Fruit fly (Drosophila melanogaster) whole organism, adult: Measurements from ENCODE around the gene CG31898.

ENCODE experiments used
- CG11617 ChIP-seq: fragments of 200-800 bp; sonication (Bioruptor generic); optimal IDR thresholded peaks from 2 replicates; lab custom pipeline; 2017; ENCODE audit warnings: mild to moderate bottlenecking, missing biosample characterization, missing genetic modification reagents, missing genetic modification characterization
- CG12768 ChIP-seq: fragments of 200-800 bp; sonication (Bioruptor generic); optimal IDR thresholded peaks from 2 replicates; lab custom pipeline; 2017; ENCODE audit warnings: missing biosample characterization, missing genetic modification characterization, mild to moderate bottlenecking, moderate library complexity, missing genetic modification reagents
- CG14711 ChIP-seq: fragments of 200-800 bp; sonication (Bioruptor generic); optimal IDR thresholded peaks from 2 replicates; lab custom pipeline; 2018; ENCODE audit warnings: missing biosample characterization, mild to moderate bottlenecking, missing genetic modification characterization, moderate library complexity
- CG1620 ChIP-seq: fragments of 200-800 bp; sonication (Bioruptor generic); optimal IDR thresholded peaks from 2 replicates; lab custom pipeline; 2016; ENCODE audit warnings: missing biosample characterization, missing genetic modification characterization
- CG33017 ChIP-seq: fragments of 200-800 bp; sonication (Bioruptor generic); optimal IDR thresholded peaks from 2 replicates; lab custom pipeline; 2018; ENCODE audit warnings: missing biosample characterization, mild to moderate bottlenecking, missing genetic modification characterization, moderate library complexity
- CG5204 ChIP-seq: fragments of 200-800 bp; sonication (Bioruptor generic); optimal IDR thresholded peaks from 2 replicates; lab custom pipeline; 2016; ENCODE audit warnings: missing biosample characterization, missing genetic modification characterization
- CG7045 ChIP-seq: fragments of 200-800 bp; sonication (Bioruptor generic); optimal IDR thresholded peaks from 2 replicates; lab custom pipeline; 2017; ENCODE audit warnings: missing biosample characterization, mild to moderate bottlenecking, missing genetic modification characterization
- CG7101 ChIP-seq: fragments of 200-800 bp; sonication (Bioruptor generic); optimal IDR thresholded peaks from 2 replicates; lab custom pipeline; 2018; ENCODE audit warnings: missing biosample characterization, mild to moderate bottlenecking, missing genetic modification characterization, moderate library complexity
- Clk ChIP-seq: fragments of 200-800 bp; sonication (Bioruptor generic); optimal IDR thresholded peaks from 2 replicates; lab custom pipeline; 2017; ENCODE audit warnings: missing biosample characterization, missing genetic modification characterization
- Crg-1 ChIP-seq: fragments of 200-800 bp; sonication (Bioruptor generic); optimal IDR thresholded peaks from 2 replicates; lab custom pipeline; 2016; ENCODE audit warnings: missing biosample characterization, missing genetic modification characterization
- Hr96 ChIP-seq: fragments of 200-800 bp; sonication (Bioruptor generic); optimal IDR thresholded peaks from 2 replicates; lab custom pipeline; 2016; ENCODE audit warnings: missing biosample characterization, missing genetic modification characterization
- Mnt ChIP-seq: fragments of 200-800 bp; sonication (Bioruptor generic); optimal IDR thresholded peaks from 2 replicates; lab custom pipeline; 2016; ENCODE audit warnings: missing biosample characterization, mild to moderate bottlenecking, missing genetic modification characterization
- bab1 ChIP-seq: fragments of 200-800 bp; sonication (Bioruptor generic); optimal IDR thresholded peaks from 3 replicates; lab custom pipeline; 2019; ENCODE audit warnings: missing biosample characterization, mild to moderate bottlenecking, missing genetic modification characterization, moderate library complexity
- cic ChIP-seq: fragments of 200-800 bp; sonication (Bioruptor generic); optimal IDR thresholded peaks from 2 replicates; lab custom pipeline; 2017; ENCODE audit warnings: missing biosample characterization, mild to moderate bottlenecking, missing genetic modification characterization, moderate library complexity
- cnc ChIP-seq, 2 experiments: fragments of >200 bp; optimal IDR thresholded peaks; 2 replicates each; lab custom pipeline; 2017
- kay ChIP-seq: fragments of 200-800 bp; sonication (Bioruptor generic); peaks from one replicate; lab custom pipeline; 2016; ENCODE audit warnings: missing biosample characterization, missing genetic modification characterization, borderline replicate concordance
- ovo ChIP-seq: fragments of 200-800 bp; sonication (Bioruptor generic); optimal IDR thresholded peaks from 2 replicates; lab custom pipeline; 2016; ENCODE audit warnings: missing biosample characterization, missing genetic modification characterization
- pad ChIP-seq: fragments of 200-800 bp; sonication (Bioruptor generic); optimal IDR thresholded peaks from 3 replicates; lab custom pipeline; 2017; ENCODE audit warnings: missing biosample characterization, missing genetic modification characterization, mild to moderate bottlenecking, moderate library complexity, missing genetic modification reagents
- tj ChIP-seq: fragments of 200-800 bp; sonication (Bioruptor generic); optimal IDR thresholded peaks from 3 replicates; lab custom pipeline; 2017; ENCODE audit warnings: missing biosample characterization, mild to moderate bottlenecking, missing genetic modification characterization, moderate library complexity
- toe ChIP-seq: fragments of 200-800 bp; sonication (Bioruptor generic); optimal IDR thresholded peaks from 2 replicates; lab custom pipeline; 2016; ENCODE audit warnings: missing biosample characterization, missing genetic modification characterization

Gene CG31898

DNA sequence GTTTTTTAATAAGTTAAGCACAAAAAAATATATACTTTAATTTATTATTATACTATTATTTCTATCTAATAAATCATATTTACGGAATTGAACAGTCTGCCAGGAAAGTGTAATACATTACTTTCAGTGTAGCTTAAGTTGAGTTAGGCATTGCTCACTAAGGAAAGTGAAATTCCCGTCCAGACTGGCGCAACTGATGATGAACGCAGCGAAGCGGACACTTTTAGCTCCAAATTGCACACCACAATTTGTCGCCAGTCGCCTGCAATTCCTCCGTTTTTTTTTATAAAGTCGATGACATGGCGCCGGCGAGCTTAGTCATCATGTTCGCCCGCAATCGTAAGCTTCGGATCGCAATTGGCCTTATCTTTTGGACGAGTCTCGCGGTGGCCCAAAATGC, 1.5 kb upstream of the CG31898 start, which contains the start of gene CG13386:
CG13386 (plus strand) TSS at position 301 of the 400 bp plus-strand sequence.
- no peak for TF ChIP-seq CG33017
- TF ChIP-seq kay (GFP tag; lab: Kevin White, UChicago): no peak
- no peak for TF ChIP-seq Hr96
- no peak for TF ChIP-seq CG14711 (tag; lab: Kevin White, UChicago)
- TF ChIP-seq tj: no peak
- no peak for TF ChIP-seq Mnt
- no peak for TF ChIP-seq pad (GFP tag; lab: Kevin White, UChicago)
- TF ChIP-seq Crg-1 (GFP tag; lab: Kevin White, UChicago): no peak
- TF ChIP-seq cnc (optimal IDR thresholded peaks at IDR 0.05; lab: Kevin White, UChicago): no peak
- no peak for TF ChIP-seq CG5204 (GFP tag; lab: Kevin White, UChicago)
- TF ChIP-seq Clk (GFP tag; lab: Kevin White, UChicago): no peak
- no peak for TF ChIP-seq ovo
- no peak for TF ChIP-seq bab1 (GFP tag; lab: Kevin White, UChicago)
- TF ChIP-seq cic (GFP tag; lab: Kevin White, UChicago): no peak
- TF ChIP-seq toe: no peak
- TF ChIP-seq CG7045 (GFP tag; lab: Kevin White, UChicago): no peak
- no peak for TF ChIP-seq CG1620
- no peak for TF ChIP-seq CG11617 (GFP tag; lab: Kevin White, UChicago)

DNA sequence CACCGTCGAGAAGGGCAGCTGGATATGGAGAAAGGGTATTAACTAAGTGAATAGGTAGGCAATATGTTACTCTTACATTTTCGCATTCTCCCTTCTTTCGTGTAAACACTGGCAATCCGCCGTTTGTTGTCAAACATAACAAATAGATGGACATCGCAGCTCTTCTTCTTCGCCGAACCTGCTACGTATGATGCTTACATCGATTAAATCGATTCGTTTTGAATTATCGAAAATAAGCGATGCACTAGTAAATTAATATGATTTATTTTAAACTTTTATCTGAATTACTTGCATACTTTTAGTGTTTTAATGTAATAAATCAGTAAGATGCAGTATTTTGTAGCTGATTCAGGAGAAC, 2.7 kb downstream of the CG31898 start, which contains the start of gene fy:
fy (minus strand) TSS at position 353 of the 358 bp plus-strand sequence.
- TF ChIP-seq Hr96: no peak
- no peak for TF ChIP-seq CG33017
- no peak for TF ChIP-seq Crg-1 (GFP tag; lab: Kevin White, UChicago)
- TF ChIP-seq kay (GFP tag; lab: Kevin White, UChicago): no peak
- TF ChIP-seq CG7045 (GFP tag; lab: Kevin White, UChicago): no peak
- no peak for TF ChIP-seq pad (GFP tag; lab: Kevin White, UChicago)
- TF ChIP-seq Mnt: no peak
- no peak for TF ChIP-seq CG7101 (tag; lab: Kevin White, UChicago)
- no peak for TF ChIP-seq ovo
- TF ChIP-seq cnc (optimal IDR thresholded peaks at IDR 0.05; lab: Kevin White, UChicago): no peak
- no peak for TF ChIP-seq tj

- TF ChIP-seq toe (no peak), CG7045 (GFP tag; lab: Kevin White, UChicago) (no peak), pad (GFP tag; lab: Kevin White, UChicago) (peak; percentile 47), cnc (optimal IDR thresholded peaks at IDR 0.05; lab: Kevin White, UChicago) (no peak), CG5204 (GFP tag; lab: Kevin White, UChicago) (no peak), bab1 (GFP tag; lab: Kevin White, UChicago) (peak; percentile 79), cic (GFP tag; lab: Kevin White, UChicago) (peak; percentile 80), kay (GFP tag; lab: Kevin White, UChicago) (no peak), Mnt (peak; percentile 80), Hr96 (no peak), Crg-1 (GFP tag; lab: Kevin White, UChicago) (peak; percentile 43), CG33017 (no peak), Clk (GFP tag; lab: Kevin White, UChicago) (peak; percentile 8), CG14711 (tag; lab: Kevin White, UChicago) (no peak), CG12768 (GFP tag; lab: Kevin White, UChicago) (peak; percentile 37), CG11617 (GFP tag; lab: Kevin White, UChicago) (peak; percentile 50), tj (peak; percentile 51), CG7101 (tag; lab: Kevin White, UChicago) (peak; percentile 56), CG1620 (peak; percentile 11), ovo (no peak)
Observed at dm6 chr2L:8403286-8404270, 3.4 kb downstream of the CG31898 start, which contains the start of gene emb. Gene emb (plus strand): TSS chr2L:8403573.

dm6 chr2L:8411530-8411929, 11.3 kb downstream of the CG31898 start, which contains the start of gene Naglu:
Gene Naglu (minus strand): TSS chr2L:8411868.
- TF ChIP-seq CG12768 (GFP tag; lab: Kevin White, UChicago) (peak; percentile 17), CG7101 (tag; lab: Kevin White, UChicago) (peak; percentile 24), CG11617 (GFP tag; lab: Kevin White, UChicago) (peak; percentile 7), bab1 (GFP tag; lab: Kevin White, UChicago) (no peak), cic (GFP tag; lab: Kevin White, UChicago) (peak; percentile 27), CG33017 (peak; percentile 5)

DNA sequence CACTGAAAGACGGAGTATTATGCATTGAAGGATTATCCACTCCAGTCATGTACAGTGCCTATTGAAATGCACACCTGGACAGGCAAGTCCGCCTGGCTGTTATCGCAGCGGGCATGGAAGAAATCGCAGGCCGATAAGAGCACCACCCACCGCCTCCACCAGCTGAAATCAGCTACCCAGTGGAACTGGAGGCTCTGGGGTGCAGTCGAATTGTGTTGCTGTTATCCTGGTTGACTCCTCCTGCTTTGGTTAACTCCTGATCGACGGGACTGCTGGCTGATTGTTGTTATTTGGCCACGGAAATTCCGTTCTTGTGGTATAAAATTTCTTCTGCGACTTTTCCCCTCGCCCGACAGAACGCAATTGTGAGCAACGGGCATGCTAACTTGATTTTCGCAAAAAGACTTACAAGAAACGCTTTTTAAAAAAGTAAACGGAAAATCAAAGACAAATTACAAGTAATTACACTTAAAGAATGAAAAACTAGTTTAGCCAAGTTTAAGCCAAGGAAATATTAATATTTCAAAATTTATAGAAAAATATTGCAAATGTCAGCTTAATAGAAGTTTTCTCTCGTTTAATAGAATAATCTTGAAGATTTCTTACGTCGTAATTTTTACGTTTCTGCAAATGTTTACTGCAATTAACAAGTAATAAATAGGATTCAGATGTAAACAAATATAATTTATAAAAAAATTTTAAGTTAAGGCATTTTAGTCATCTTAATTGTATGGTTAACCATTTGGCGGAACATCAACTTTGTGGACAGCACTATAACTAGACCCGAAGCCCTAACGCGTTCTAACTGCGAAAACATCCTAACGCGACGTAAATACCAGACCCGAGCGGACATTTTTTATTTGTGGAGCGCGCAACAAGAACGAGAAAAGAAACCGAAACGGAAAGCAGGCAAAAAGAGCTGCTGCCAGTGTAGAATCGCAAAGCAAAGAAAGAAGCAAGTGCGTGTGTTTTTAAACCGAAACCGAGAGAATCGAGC, 15.0 kb downstream of the CG31898 start, which contains the start of the genes CG13398 and Akap200:
CG13398 (minus strand) TSS at position 370 of the 997 bp plus-strand sequence.
Akap200 (plus strand) TSS at position 804 of the 997 bp plus-strand sequence.
- peak; percentile 44 for TF ChIP-seq pad (GFP tag; lab: Kevin White, UChicago)
- TF ChIP-seq CG12768 (GFP tag; lab: Kevin White, UChicago): peak; percentile 48
- TF ChIP-seq CG33017: peak; percentile 51
- TF ChIP-seq ovo: peak; percentile 59
- no peak for TF ChIP-seq cnc (optimal IDR thresholded peaks at IDR 0.05; lab: Kevin White, UChicago)
- peak; percentile 60 for TF ChIP-seq CG5204 (GFP tag; lab: Kevin White, UChicago)
- TF ChIP-seq CG1620: peak; percentile 61
- no peak for TF ChIP-seq Crg-1 (GFP tag; lab: Kevin White, UChicago)
- TF ChIP-seq CG14711 (tag; lab: Kevin White, UChicago): no peak
- no peak for TF ChIP-seq Mnt
- no peak for TF ChIP-seq kay (GFP tag; lab: Kevin White, UChicago)
- TF ChIP-seq toe: no peak
- no peak for TF ChIP-seq bab1 (GFP tag; lab: Kevin White, UChicago)
- TF ChIP-seq CG7045 (GFP tag; lab: Kevin White, UChicago): peak; percentile 25
- TF ChIP-seq cic (GFP tag; lab: Kevin White, UChicago): no peak
- peak; percentile 68 for TF ChIP-seq CG7101 (tag; lab: Kevin White, UChicago)
- TF ChIP-seq Hr96: no peak
- TF ChIP-seq tj: peak; percentile 17
- peak; percentile 59 for TF ChIP-seq CG11617 (GFP tag; lab: Kevin White, UChicago)
- TF ChIP-seq Clk (GFP tag; lab: Kevin White, UChicago): no peak
